Worm (Caenorhabditis elegans) whole organism, late embryonic: Measurements from ENCODE around the gene C03B1.13.
A peak's percentile ranks its signal among the peaks of the same experiment; 100 is the strongest.

Source experiments
- C08G9.2 ChIP-seq: sonication (generic microtip); optimal IDR thresholded peaks from 2 replicates; lab custom pipeline; 2016; ENCODE audit warnings: mild to moderate bottlenecking, missing genetic modification characterization, moderate library complexity, missing compliant biosample characterization
- C38D4.7 ChIP-seq: fragments of 200-800 bp; sonication (Bioruptor generic); optimal IDR thresholded peaks from 2 replicates; lab custom pipeline; 2018; ENCODE audit warnings: mild to moderate bottlenecking, missing genetic modification characterization, moderate library complexity, missing compliant biosample characterization
- K02D7.2 ChIP-seq: sonication (generic microtip); optimal IDR thresholded peaks from 2 replicates; lab custom pipeline; 2017; ENCODE audit warnings: mild to moderate bottlenecking, missing genetic modification characterization, missing compliant biosample characterization
- K09A11.1 ChIP-seq: sonication (generic microtip); optimal IDR thresholded peaks from 2 replicates; lab custom pipeline; 2017; ENCODE audit warnings: antibody characterized with exemption, mild to moderate bottlenecking, missing genetic modification characterization, missing compliant biosample characterization; ENCODE audit not compliant: insufficient read depth
- T23F11.4 ChIP-seq: fragments of 200-800 bp; sonication (Bioruptor generic); optimal IDR thresholded peaks from 2 replicates; lab custom pipeline; 2018; ENCODE audit warnings: mild to moderate bottlenecking, missing genetic modification characterization, missing compliant biosample characterization
- ceh-14 ChIP-seq: sonication (generic microtip); optimal IDR thresholded peaks from 2 replicates; lab custom pipeline; 2016; ENCODE audit warnings: missing genotype, missing genetic modification characterization, missing compliant biosample characterization
- ceh-18 ChIP-seq: sonication (generic microtip); optimal IDR thresholded peaks from 2 replicates; lab custom pipeline; 2016; ENCODE audit warnings: missing genetic modification characterization, missing compliant biosample characterization
- ceh-19 ChIP-seq: fragments of 200-800 bp; sonication (Bioruptor generic); optimal IDR thresholded peaks from 2 replicates; lab custom pipeline; 2018; ENCODE audit warnings: mild to moderate bottlenecking, missing genetic modification characterization, missing compliant biosample characterization
- ceh-2 ChIP-seq: sonication (generic microtip); optimal IDR thresholded peaks from 2 replicates; lab custom pipeline; 2016; ENCODE audit warnings: missing genotype, missing genetic modification characterization, missing compliant biosample characterization
- ceh-22 ChIP-seq: sonication (generic microtip); optimal IDR thresholded peaks from 2 replicates; lab custom pipeline; 2017; ENCODE audit warnings: missing biosample characterization, missing genetic modification characterization
- ceh-24 ChIP-seq: sonication (generic microtip); optimal IDR thresholded peaks from 2 replicates; lab custom pipeline; 2016; ENCODE audit warnings: mild to moderate bottlenecking, missing genetic modification characterization, missing compliant biosample characterization
- ceh-31 ChIP-seq: sonication (generic microtip); optimal IDR thresholded peaks from 2 replicates; lab custom pipeline; 2016; ENCODE audit warnings: missing genetic modification characterization, missing compliant biosample characterization
- ceh-34 ChIP-seq: sonication (generic microtip); optimal IDR thresholded peaks from 2 replicates; lab custom pipeline; 2016; ENCODE audit warnings: mild to moderate bottlenecking, missing genetic modification characterization, missing compliant biosample characterization
- ceh-48 ChIP-seq: sonication (generic microtip); optimal IDR thresholded peaks from 2 replicates; lab custom pipeline; 2016; ENCODE audit warnings: missing genetic modification characterization, inconsistent platforms, missing compliant biosample characterization
- ceh-6 ChIP-seq: fragments of 200-800 bp; sonication (Bioruptor generic); optimal IDR thresholded peaks from 2 replicates; lab custom pipeline; 2018; ENCODE audit warnings: mild to moderate bottlenecking, missing genetic modification characterization, missing compliant biosample characterization
- ceh-9 ChIP-seq: sonication (generic microtip); optimal IDR thresholded peaks from 2 replicates; lab custom pipeline; 2016; ENCODE audit warnings: mild to moderate bottlenecking, missing genetic modification characterization, inconsistent platforms, missing compliant biosample characterization
- che-1 ChIP-seq: sonication (generic microtip); optimal IDR thresholded peaks from 2 replicates; lab custom pipeline; 2016; ENCODE audit warnings: mild to moderate bottlenecking, missing genetic modification characterization, missing compliant biosample characterization
- dmd-4 ChIP-seq: sonication (generic microtip); optimal IDR thresholded peaks from 2 replicates; lab custom pipeline; 2016; ENCODE audit warnings: borderline replicate concordance, missing genetic modification characterization, missing compliant biosample characterization
- elt-2 ChIP-seq: sonication (generic microtip); optimal IDR thresholded peaks from 2 replicates; lab custom pipeline; 2016; ENCODE audit warnings: missing genetic modification reagents, missing genetic modification characterization, missing compliant biosample characterization
- elt-4 ChIP-seq: sonication (generic microtip); optimal IDR thresholded peaks from 2 replicates; lab custom pipeline; 2016; ENCODE audit warnings: missing genetic modification characterization, missing compliant biosample characterization
- ets-4 ChIP-seq: sonication (generic microtip); optimal IDR thresholded peaks from 2 replicates; lab custom pipeline; 2016; ENCODE audit warnings: missing genetic modification characterization, missing compliant biosample characterization
- fax-1 ChIP-seq: sonication (generic microtip); optimal IDR thresholded peaks from 2 replicates; lab custom pipeline; 2016; ENCODE audit warnings: missing genotype, missing genetic modification characterization, missing compliant biosample characterization
- fkh-6 ChIP-seq: sonication (generic microtip); optimal IDR thresholded peaks from 2 replicates; lab custom pipeline; 2016; ENCODE audit warnings: missing genetic modification characterization, missing compliant biosample characterization
- hlh-15 ChIP-seq: sonication (generic microtip); optimal IDR thresholded peaks from 2 replicates; lab custom pipeline; 2016; ENCODE audit warnings: missing genetic modification characterization, missing compliant biosample characterization
- hlh-30 ChIP-seq: sonication (generic microtip); optimal IDR thresholded peaks from 2 replicates; lab custom pipeline; 2017; ENCODE audit warnings: antibody characterized with exemption, missing genetic modification characterization, missing compliant biosample characterization; ENCODE audit not compliant: insufficient read depth
- hlh-6 ChIP-seq: sonication (generic microtip); optimal IDR thresholded peaks from 2 replicates; lab custom pipeline; 2016; ENCODE audit warnings: missing genotype, missing genetic modification characterization, missing compliant biosample characterization
- hlh-8 ChIP-seq: sonication (generic microtip); optimal IDR thresholded peaks from 2 replicates; lab custom pipeline; 2016; ENCODE audit warnings: missing genotype, missing genetic modification characterization, missing compliant biosample characterization
- madf-2 ChIP-seq: sonication (generic microtip); optimal IDR thresholded peaks from 2 replicates; lab custom pipeline; 2017; ENCODE audit warnings: missing genetic modification characterization, missing compliant biosample characterization
- mec-3 ChIP-seq: sonication (generic microtip); optimal IDR thresholded peaks from 2 replicates; lab custom pipeline; 2016; ENCODE audit warnings: borderline replicate concordance, missing genetic modification characterization, missing compliant biosample characterization
- nfya-1 ChIP-seq: sonication (generic microtip); optimal IDR thresholded peaks from 2 replicates; lab custom pipeline; 2017; ENCODE audit warnings: missing genetic modification characterization, mild to moderate bottlenecking, missing compliant biosample characterization, antibody characterized with exemption, moderate library complexity
- npax-4 ChIP-seq: sonication (generic microtip); optimal IDR thresholded peaks from 2 replicates; lab custom pipeline; 2016; ENCODE audit warnings: missing genetic modification characterization, missing compliant biosample characterization
- odd-2 ChIP-seq: sonication (generic microtip); optimal IDR thresholded peaks from 2 replicates; lab custom pipeline; 2017; ENCODE audit warnings: antibody characterized with exemption, mild to moderate bottlenecking, missing genetic modification characterization, missing compliant biosample characterization
- pag-3 ChIP-seq: sonication (generic microtip); optimal IDR thresholded peaks from 2 replicates; lab custom pipeline; 2016; ENCODE audit warnings: missing compliant biosample characterization, missing genetic modification characterization, borderline replicate concordance
- pat-9 ChIP-seq: fragments of 200-800 bp; sonication (Bioruptor generic); optimal IDR thresholded peaks from 2 replicates; lab custom pipeline; 2018; ENCODE audit warnings: mild to moderate bottlenecking, missing genetic modification characterization, moderate library complexity, missing compliant biosample characterization
- pha-4 ChIP-seq: fragments of 150-350 bp; optimal IDR thresholded peaks from 2 replicates; lab custom pipeline; 2018; ENCODE audit warnings: missing biosample characterization, missing genetic modification reagents, missing genetic modification characterization
- pqm-1 ChIP-seq: sonication (generic microtip); optimal IDR thresholded peaks from 2 replicates; lab custom pipeline; 2016; ENCODE audit warnings: missing genetic modification characterization, missing compliant biosample characterization
- pros-1 ChIP-seq: fragments of 150-350 bp; optimal IDR thresholded peaks from 2 replicates; lab custom pipeline; 2014; ENCODE audit warnings: missing biosample characterization, missing genetic modification reagents, missing genetic modification characterization
- ref-2 ChIP-seq: sonication (generic microtip); optimal IDR thresholded peaks from 2 replicates; lab custom pipeline; 2016; ENCODE audit warnings: missing genetic modification characterization, missing compliant biosample characterization
- rnt-1 ChIP-seq: sonication (generic microtip); optimal IDR thresholded peaks from 2 replicates; lab custom pipeline; 2016; ENCODE audit warnings: missing genetic modification characterization, missing compliant biosample characterization
- sdc-2 ChIP-seq: sonication (generic microtip); optimal IDR thresholded peaks from 2 replicates; lab custom pipeline; 2016; ENCODE audit warnings: missing genotype, missing genetic modification characterization, missing compliant biosample characterization
- syd-9 ChIP-seq: sonication (generic microtip); optimal IDR thresholded peaks from 2 replicates; lab custom pipeline; 2016; ENCODE audit warnings: mild to moderate bottlenecking, missing genetic modification characterization, moderate library complexity, missing compliant biosample characterization
- tbx-2 ChIP-seq: sonication (generic microtip); optimal IDR thresholded peaks from 2 replicates; lab custom pipeline; 2016; ENCODE audit warnings: missing genetic modification characterization, missing compliant biosample characterization
- tbx-7 ChIP-seq: sonication (generic microtip); optimal IDR thresholded peaks from 2 replicates; lab custom pipeline; 2016; ENCODE audit warnings: missing genotype, missing genetic modification characterization, missing compliant biosample characterization
- ttx-3 ChIP-seq: sonication (generic microtip); optimal IDR thresholded peaks from 2 replicates; lab custom pipeline; 2016; ENCODE audit warnings: missing genetic modification reagents, missing genetic modification characterization, missing compliant biosample characterization
- unc-42 ChIP-seq: sonication (generic microtip); optimal IDR thresholded peaks from 2 replicates; lab custom pipeline; 2016; ENCODE audit warnings: missing genotype, missing genetic modification characterization, missing compliant biosample characterization
- unc-55 ChIP-seq: sonication (generic microtip); optimal IDR thresholded peaks from 2 replicates; lab custom pipeline; 2017; ENCODE audit warnings: missing biosample characterization, missing genetic modification reagents, missing genetic modification characterization
- unc-86 ChIP-seq: sonication (generic microtip); optimal IDR thresholded peaks from 2 replicates; lab custom pipeline; 2016; ENCODE audit warnings: missing genetic modification characterization, missing compliant biosample characterization
- zip-5 ChIP-seq: sonication (generic microtip); optimal IDR thresholded peaks from 2 replicates; lab custom pipeline; 2016; ENCODE audit warnings: missing genetic modification characterization, missing compliant biosample characterization
- ztf-16 ChIP-seq: sonication (generic microtip); optimal IDR thresholded peaks from 2 replicates; lab custom pipeline; 2017; ENCODE audit warnings: missing genetic modification characterization, missing compliant biosample characterization

Gene C03B1.13

ce11 chrX:6378363-6378762, 40.5 kb upstream of the C03B1.13 start:
- TF ChIP-seq ceh-31 (tag; lab: Kevin White, UChicago) (peak; percentile 66), pat-9 (tag; lab: Kevin White, UChicago) (peak; percentile 11), ceh-2 (no peak), ref-2 (tag; lab: Kevin White, UChicago) (no peak), che-1 (no peak), hlh-8 (tag; lab: Kevin White, UChicago) (peak; percentile 9), ceh-19 (GFP tag; lab: Kevin White, UChicago) (peak; percentile 36), ceh-24 (tag; lab: Kevin White, UChicago) (no peak), rnt-1 (tag; lab: Kevin White, UChicago) (peak; percentile 28), K09A11.1 (no peak), ceh-34 (tag; lab: Kevin White, UChicago) (peak; percentile 50), syd-9 (tag; lab: Kevin White, UChicago) (peak; percentile 60), unc-42 (tag; lab: Kevin White, UChicago) (peak; percentile 62), T23F11.4 (GFP tag; lab: Kevin White, UChicago) (no peak), fkh-6 (tag; lab: Kevin White, UChicago) (no peak), ceh-6 (peak; percentile 35), zip-5 (tag; lab: Kevin White, UChicago) (no peak), hlh-15 (no peak), tbx-2 (peak; percentile 77), pros-1 (tag; lab: Kevin White, UChicago) (no peak), ztf-16 (tag; lab: Kevin White, UChicago) (no peak), hlh-6 (tag; lab: Kevin White, UChicago) (peak; percentile 50), madf-2 (tag; lab: Kevin White, UChicago) (no peak), C38D4.7 (GFP tag; lab: Kevin White, UChicago) (no peak), nfya-1 (peak; percentile 65), K02D7.2 (tag; lab: Kevin White, UChicago) (no peak), pag-3 (tag; lab: Kevin White, UChicago) (no peak), C08G9.2 (tag; lab: Kevin White, UChicago) (peak; percentile 40), unc-55 (GFP tag; lab: Kevin White, UChicago) (peak; percentile 32), pqm-1 (no peak), elt-4 (tag; lab: Kevin White, UChicago) (no peak), ceh-22 (tag; lab: Kevin White, UChicago) (no peak), ets-4 (tag; lab: Kevin White, UChicago) (no peak), sdc-2 (tag; lab: Kevin White, UChicago) (peak; percentile 62), unc-86 (tag; lab: Kevin White, UChicago) (no peak), ceh-48 (tag; lab: Kevin White, UChicago) (peak; percentile 30), mec-3 (tag; lab: Kevin White, UChicago) (no peak), ceh-18 (tag; lab: Kevin White, UChicago) (peak; percentile 31), hlh-30 (tag; lab: Kevin White, UChicago) (peak; percentile 11), ceh-9 (tag; lab: Kevin White, UChicago) (no peak), npax-4 (no peak), tbx-7 (no peak), ceh-14 (peak; percentile 68), odd-2 (tag; lab: Kevin White, UChicago) (no peak), fax-1 (tag; lab: Kevin White, UChicago) (no peak), pha-4 (no peak), elt-2 (no peak), ttx-3 (tag; lab: Kevin White, UChicago) (no peak), dmd-4 (tag; lab: Kevin White, UChicago) (no peak)
- TF ChIP-seq, all 69 proteins: peak for 19
